Worm (Caenorhabditis elegans) whole organism, late embryonic: ENCODE results near the gene C12D8.9.

Experiments used
- ceh-31 ChIP-seq: sonication (generic microtip); optimal IDR thresholded peaks from 2 replicates; lab custom pipeline; 2016; ENCODE audit warnings: missing genetic modification characterization, missing compliant biosample characterization
- che-1 ChIP-seq: sonication (generic microtip); optimal IDR thresholded peaks from 2 replicates; lab custom pipeline; 2016; ENCODE audit warnings: mild to moderate bottlenecking, missing genetic modification characterization, missing compliant biosample characterization
- fkh-10 ChIP-seq: fragments of 150-350 bp; optimal IDR thresholded peaks from 2 replicates; lab custom pipeline; 2014; ENCODE audit warnings: missing biosample characterization, missing genetic modification reagents, missing genetic modification characterization
- nfya-1 ChIP-seq: sonication (generic microtip); optimal IDR thresholded peaks from 2 replicates; lab custom pipeline; 2017; ENCODE audit warnings: missing genetic modification characterization, mild to moderate bottlenecking, missing compliant biosample characterization, antibody characterized with exemption, moderate library complexity
- nhr-11 ChIP-seq: fragments of 150-350 bp; optimal IDR thresholded peaks from 2 replicates; lab custom pipeline; 2014; ENCODE audit warnings: missing biosample characterization, missing genetic modification characterization
- npax-4 ChIP-seq: sonication (generic microtip); optimal IDR thresholded peaks from 2 replicates; lab custom pipeline; 2016; ENCODE audit warnings: missing genetic modification characterization, missing compliant biosample characterization
- sox-4 ChIP-seq: sonication (generic microtip); optimal IDR thresholded peaks from 2 replicates; lab custom pipeline; 2017; ENCODE audit warnings: mild to moderate bottlenecking, missing genetic modification characterization, inconsistent platforms, missing compliant biosample characterization
- tbx-2 ChIP-seq: sonication (generic microtip); optimal IDR thresholded peaks from 2 replicates; lab custom pipeline; 2016; ENCODE audit warnings: missing genetic modification characterization, missing compliant biosample characterization
- tbx-7 ChIP-seq: sonication (generic microtip); optimal IDR thresholded peaks from 2 replicates; lab custom pipeline; 2016; ENCODE audit warnings: missing genotype, missing genetic modification characterization, missing compliant biosample characterization
- ttx-3 ChIP-seq: sonication (generic microtip); optimal IDR thresholded peaks from 2 replicates; lab custom pipeline; 2016; ENCODE audit warnings: missing genetic modification reagents, missing genetic modification characterization, missing compliant biosample characterization
- zip-5 ChIP-seq: sonication (generic microtip); optimal IDR thresholded peaks from 2 replicates; lab custom pipeline; 2016; ENCODE audit warnings: missing genetic modification characterization, missing compliant biosample characterization

ce11 chrV:10224619-10225018 is 18.4 kb downstream of the C12D8.9 start:
- TF ChIP-seq fkh-10 (GFP tag; lab: Kevin White, UChicago) (no peak), nhr-11 (tag; lab: Kevin White, UChicago) (no peak), zip-5 (tag; lab: Kevin White, UChicago) (no peak), npax-4 (no peak), sox-4 (tag; lab: Kevin White, UChicago) (no peak), ceh-31 (no peak), ttx-3 (tag; lab: Kevin White, UChicago) (no peak), che-1 (tag; lab: Kevin White, UChicago) (no peak), tbx-2 (tag; lab: Kevin White, UChicago) (no peak), tbx-7 (tag; lab: Kevin White, UChicago) (no peak), nfya-1 (tag; lab: Kevin White, UChicago) (no peak)
